Worm (Caenorhabditis elegans) whole organism, young adult: Measurements from ENCODE around the gene F59D6.1.

Source experiments
- F49E8.2 ChIP-seq: sonication (generic microtip); optimal IDR thresholded peaks from 3 replicates; lab custom pipeline; 2017; ENCODE audit warnings: missing genetic modification characterization, mild to moderate bottlenecking, missing compliant biosample characterization, antibody characterized with exemption, moderate library complexity; ENCODE audit not compliant: insufficient read depth
- Y56A3A.18 ChIP-seq: fragments of 200-800 bp; sonication (Bioruptor generic); IDR thresholded peaks from 2 replicates; pipeline ENCODE4 v1.3.6; 2022; ENCODE audit warnings: missing genetic modification reagents, missing genetic modification characterization, missing compliant biosample characterization
- chd-7 ChIP-seq: sonication (generic microtip); optimal IDR thresholded peaks from 2 replicates; lab custom pipeline; 2016; ENCODE audit warnings: mild to moderate bottlenecking, missing genetic modification characterization, moderate library complexity, missing compliant biosample characterization
- him-1 ChIP-seq: sonication (generic microtip); optimal IDR thresholded peaks from 2 replicates; lab custom pipeline; 2016; ENCODE audit warnings: missing genotype, missing genetic modification reagents, missing genetic modification characterization, missing compliant biosample characterization
- hlh-12 ChIP-seq: sonication (generic microtip); optimal IDR thresholded peaks from 2 replicates; lab custom pipeline; 2016; ENCODE audit warnings: missing genetic modification characterization, missing compliant biosample characterization
- hmg-20 ChIP-seq: fragments of 200-800 bp; sonication (Bioruptor generic); IDR thresholded peaks from 2 replicates; pipeline ENCODE4 v1.3.6; 2022; ENCODE audit warnings: missing genetic modification reagents, missing genetic modification characterization, missing compliant biosample characterization
- hrde-1 ChIP-seq: sonication (generic microtip); optimal IDR thresholded peaks from 2 replicates; lab custom pipeline; 2016; ENCODE audit warnings: missing genetic modification characterization, mild to moderate bottlenecking, missing compliant biosample characterization, moderate library complexity, missing genotype, missing genetic modification reagents, borderline replicate concordance
- madf-6 ChIP-seq: fragments of 200-800 bp; sonication (Bioruptor generic); IDR thresholded peaks from 2 replicates; pipeline ENCODE4 v1.3.6; 2022; ENCODE audit warnings: missing genetic modification reagents, missing genetic modification characterization, missing compliant biosample characterization
- nhr-120 ChIP-seq: fragments of 200-800 bp; sonication (Bioruptor generic); IDR thresholded peaks from 2 replicates; pipeline ENCODE4 v1.3.6; 2022; ENCODE audit warnings: missing genetic modification characterization, missing compliant biosample characterization
- sptf-2 ChIP-seq: fragments of 200-800 bp; sonication (Bioruptor generic); optimal IDR thresholded peaks from 2 replicates; lab custom pipeline; 2018; ENCODE audit warnings: mild to moderate bottlenecking, missing genetic modification characterization, missing compliant biosample characterization
- unc-62 ChIP-seq: fragments of 150-350 bp; optimal IDR thresholded peaks from 2 replicates; lab custom pipeline; 2014; ENCODE audit warnings: missing biosample characterization, missing genetic modification reagents, missing genetic modification characterization
- ztf-26 ChIP-seq: sonication (generic microtip); optimal IDR thresholded peaks from 2 replicates; lab custom pipeline; 2017; ENCODE audit warnings: missing genetic modification characterization, missing compliant biosample characterization

DNA sequence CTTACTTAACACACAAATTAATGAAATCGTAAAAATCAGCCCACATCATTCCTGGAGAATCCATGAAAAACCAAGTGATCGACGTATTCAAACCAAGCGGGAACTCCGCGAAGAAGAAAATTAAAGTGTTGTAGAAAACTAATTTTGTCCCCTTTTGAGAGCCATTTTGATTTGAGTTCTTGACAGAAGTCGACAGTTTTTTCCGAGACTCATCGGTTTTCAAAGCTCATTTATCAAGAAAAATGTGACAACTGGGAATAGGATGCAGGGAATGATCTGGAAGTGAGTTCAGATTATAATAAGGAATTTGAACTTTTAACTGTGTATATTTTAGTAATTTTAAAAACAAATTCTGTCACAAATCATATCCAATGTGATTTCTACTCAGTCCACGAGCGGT is 33.5 kb upstream of the F59D6.1 start, which contains the start of gene srw-135:
- no peak for TF ChIP-seq him-1 (tag; lab: Kevin White, UChicago)
- TF ChIP-seq F49E8.2 (tag; lab: Kevin White, UChicago) = no peak
- TF ChIP-seq ztf-26 = no peak
- TF ChIP-seq nhr-120 (GFP tag; lab: Robert Waterston, UW) = no peak
- TF ChIP-seq unc-62 (GFP tag; lab: Kevin White, UChicago) = no peak
- no peak for TF ChIP-seq hmg-20 (GFP tag; lab: Robert Waterston, UW)
- TF ChIP-seq madf-6 (GFP tag; lab: Robert Waterston, UW) = no peak
- no peak for TF ChIP-seq chd-7 (tag; lab: Kevin White, UChicago)
- no peak for TF ChIP-seq sptf-2
- no peak for TF ChIP-seq hrde-1 (tag; lab: Kevin White, UChicago)
- TF ChIP-seq Y56A3A.18 (GFP tag; lab: Robert Waterston, UW) = no peak
- no peak for TF ChIP-seq hlh-12 (tag; lab: Kevin White, UChicago)
